Fruit fly (Drosophila melanogaster) Kc167 (cell line): Measurements from ENCODE around the gene CG45067.

ENCODE experiments used
- Myc ChIP-seq: fragments of >200 bp; optimal IDR thresholded peaks from 2 replicates; lab custom pipeline; 2017; ENCODE audit warnings: missing external identifiers
- h ChIP-seq: fragments of >200 bp; optimal IDR thresholded peaks from 3 replicates; lab custom pipeline; 2018; ENCODE audit warnings: missing external identifiers
- ttk ChIP-seq: sonication (Bioruptor generic); optimal IDR thresholded peaks from 2 replicates; lab custom pipeline; 2017; ENCODE audit warnings: missing external identifiers

DNA sequence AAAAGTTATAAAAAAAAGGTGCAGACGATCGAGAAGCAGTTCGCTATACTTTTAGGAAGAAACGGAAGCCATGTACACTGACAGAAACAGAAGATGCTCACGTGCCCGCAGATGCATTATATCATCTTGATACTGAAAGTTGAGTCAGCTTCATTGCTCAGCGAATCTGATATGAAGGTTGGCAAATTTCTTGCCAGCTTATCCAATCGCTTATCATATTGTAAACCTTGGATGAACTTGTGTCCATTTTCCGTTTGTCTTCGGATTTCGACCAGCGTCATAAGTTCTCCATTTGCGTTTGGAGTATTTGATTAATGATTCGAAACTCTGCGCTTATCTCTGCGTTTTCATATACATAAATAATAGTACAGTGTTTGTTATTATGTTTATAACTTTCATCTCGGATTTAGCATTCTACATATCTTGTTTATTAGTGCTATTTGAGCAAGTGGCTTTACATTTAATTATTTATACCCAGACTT lies 11.4 kb upstream of the CG45067 start:
- TF ChIP-seq h (lab: Kevin White, UChicago) (no peak), ttk (lab: Kevin White, UChicago) (no peak), Myc (lab: Kevin White, UChicago) (no peak)
